Worm (Caenorhabditis elegans) whole organism, midembryonic: ENCODE measurements around the gene fbxb-114.

Source experiments
- T22C8.4 ChIP-seq: fragments of 200-800 bp; sonication (Bioruptor generic); IDR thresholded peaks from 2 replicates; pipeline ENCODE4 v1.3.6; 2022; ENCODE audit warnings: missing genetic modification characterization, missing compliant biosample characterization
- cog-1 ChIP-seq: sonication (generic microtip); optimal IDR thresholded peaks from 2 replicates; lab custom pipeline; 2016; ENCODE audit warnings: missing genetic modification characterization, missing compliant biosample characterization
- flt-1 ChIP-seq: fragments of 200-800 bp; sonication (Bioruptor generic); IDR thresholded peaks from 2 replicates; pipeline ENCODE4 v1.3.6; 2022; ENCODE audit warnings: missing genetic modification characterization, missing compliant biosample characterization
- klf-2 ChIP-seq: fragments of 200-800 bp; sonication (Bioruptor generic); conservative IDR thresholded peaks from 2 replicates; pipeline ENCODE4 v1.3.6; 2022; ENCODE audit warnings: missing genetic modification reagents, missing genetic modification characterization, missing compliant biosample characterization
- med-1 ChIP-seq: sonication (generic microtip); optimal IDR thresholded peaks from 2 replicates; lab custom pipeline; 2017; ENCODE audit warnings: missing genetic modification characterization, mild to moderate bottlenecking, missing compliant biosample characterization, antibody characterized with exemption, missing genetic modification reagents; ENCODE audit not compliant: insufficient read depth
- ref-1 ChIP-seq: fragments of 200-800 bp; sonication (Bioruptor generic); conservative IDR thresholded peaks from 2 replicates; pipeline ENCODE4 v1.3.6; 2022; ENCODE audit warnings: missing genetic modification reagents, missing genetic modification characterization, missing compliant biosample characterization
- tab-1 ChIP-seq: fragments of 200-800 bp; sonication (Bioruptor generic); IDR thresholded peaks from 2 replicates; pipeline ENCODE4 v1.3.6; 2022; ENCODE audit warnings: missing genetic modification characterization, missing compliant biosample characterization
- ztf-23 ChIP-seq: fragments of 200-800 bp; sonication (Bioruptor generic); IDR thresholded peaks from 2 replicates; pipeline ENCODE4 v1.3.6; 2022; ENCODE audit warnings: missing genetic modification reagents, missing genetic modification characterization, missing compliant biosample characterization
- ztf-29 ChIP-seq: fragments of 200-800 bp; sonication (Bioruptor generic); IDR thresholded peaks from 2 replicates; pipeline ENCODE4 v1.3.6; 2022; ENCODE audit warnings: missing genetic modification reagents, missing genetic modification characterization, missing compliant biosample characterization

The fbxb-114 gene

DNA sequence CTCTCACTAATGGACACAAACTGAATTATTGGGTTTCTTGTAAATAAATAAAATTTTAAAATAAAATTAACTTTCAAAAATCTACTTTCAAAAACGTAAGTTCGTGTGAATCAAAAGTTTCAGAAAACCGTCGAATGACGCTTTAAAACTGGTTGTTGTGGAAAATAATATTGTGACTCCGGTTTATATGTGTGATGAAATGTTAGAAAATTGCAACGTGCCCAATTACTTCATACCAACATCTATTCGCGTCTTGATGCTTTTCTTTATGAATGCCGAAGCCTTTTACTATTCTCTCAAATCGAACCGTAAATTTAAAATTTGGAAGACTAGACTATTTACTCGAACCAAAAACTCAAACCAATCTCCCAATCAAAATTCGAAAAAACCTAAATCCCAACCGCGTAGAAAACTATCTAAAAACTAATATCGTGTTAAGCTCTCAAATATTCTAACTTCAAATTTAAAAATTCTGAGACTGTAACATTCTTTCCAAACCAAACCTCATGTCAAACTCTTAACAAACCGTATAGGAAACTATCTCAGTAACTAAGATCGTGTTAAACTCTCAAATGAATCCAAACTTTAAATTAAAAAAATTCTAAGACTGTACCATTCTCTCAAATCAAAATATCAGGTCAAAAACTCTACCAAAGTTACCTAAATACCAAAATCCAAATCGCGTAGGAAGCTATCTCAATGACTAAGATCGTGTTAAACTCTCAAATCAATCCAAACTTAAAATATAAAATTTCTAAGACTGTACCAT lies 9.8 kb downstream of the fbxb-114 start:
- TF ChIP-seq ztf-23 (GFP tag; lab: Robert Waterston, UW) = no peak
- no peak for TF ChIP-seq med-1
- no peak; the same call in 1 of the 2 replicates for TF ChIP-seq ztf-29 (GFP tag; lab: Robert Waterston, UW)
- TF ChIP-seq T22C8.4 = no peak
- TF ChIP-seq flt-1 (GFP tag; lab: Robert Waterston, UW) = peak; percentile 67
- TF ChIP-seq klf-2 (GFP tag; lab: Robert Waterston, UW) = no peak; the same call in 1 of the 2 replicates
- TF ChIP-seq cog-1 (tag; lab: Kevin White, UChicago) = no peak
- 0 out of 2 replicates have a peak, but pooled peaks have one; percentile 26 for TF ChIP-seq ref-1
- no peak for TF ChIP-seq tab-1 (GFP tag; lab: Robert Waterston, UW)

DNA sequence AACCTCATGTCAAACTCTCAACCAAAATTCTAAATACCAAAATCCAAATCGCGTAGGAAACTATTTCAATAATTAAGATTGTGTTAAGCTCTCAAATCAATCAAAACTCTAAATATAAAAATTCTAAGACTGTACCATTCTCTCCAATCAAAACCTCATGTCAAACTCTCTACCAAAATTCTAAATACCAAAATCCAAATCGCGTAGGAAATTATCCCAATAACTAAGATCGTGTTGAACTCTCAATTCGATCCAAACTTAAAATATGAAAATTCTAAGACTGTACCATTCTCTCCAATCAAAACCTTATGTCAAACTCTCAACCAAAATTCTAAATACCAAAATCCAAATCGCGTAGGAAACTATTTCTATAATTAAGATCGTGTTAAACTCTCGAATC lies 10.7 kb downstream of the fbxb-114 start:
- peak; percentile 73 for TF ChIP-seq ztf-23 (GFP tag; lab: Robert Waterston, UW)
- TF ChIP-seq flt-1 (GFP tag; lab: Robert Waterston, UW) = peak; percentile 75
- TF ChIP-seq klf-2 (GFP tag; lab: Robert Waterston, UW) = 0 out of 2 replicates have a peak, but pooled peaks have one; percentile 58

DNA sequence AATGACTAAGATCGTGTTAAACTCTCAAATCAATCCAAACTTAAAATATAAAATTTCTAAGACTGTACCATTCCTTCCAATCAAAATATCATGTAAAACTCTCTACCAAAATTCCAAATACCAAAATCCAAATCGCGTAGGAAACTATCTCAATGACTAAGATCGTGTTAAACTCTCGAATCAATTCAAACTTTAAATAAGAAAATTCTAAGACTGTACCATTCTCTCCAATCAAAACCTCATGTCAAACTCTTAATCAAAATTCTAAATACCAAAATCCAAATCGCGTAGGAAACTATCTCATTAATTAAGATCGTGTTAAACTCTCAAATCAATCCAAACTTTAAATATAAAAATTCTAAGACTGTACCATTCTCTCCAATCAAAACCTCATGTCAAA lies 16.3 kb downstream of the fbxb-114 start:
- TF ChIP-seq T22C8.4 = 0 out of 2 replicates have a peak, but pooled peaks have one; percentile 21
- TF ChIP-seq flt-1 (GFP tag; lab: Robert Waterston, UW) = peak; percentile 68
- TF ChIP-seq ztf-29 (GFP tag; lab: Robert Waterston, UW) = peak; percentile 45; the same call in 1 of the 2 replicates

DNA sequence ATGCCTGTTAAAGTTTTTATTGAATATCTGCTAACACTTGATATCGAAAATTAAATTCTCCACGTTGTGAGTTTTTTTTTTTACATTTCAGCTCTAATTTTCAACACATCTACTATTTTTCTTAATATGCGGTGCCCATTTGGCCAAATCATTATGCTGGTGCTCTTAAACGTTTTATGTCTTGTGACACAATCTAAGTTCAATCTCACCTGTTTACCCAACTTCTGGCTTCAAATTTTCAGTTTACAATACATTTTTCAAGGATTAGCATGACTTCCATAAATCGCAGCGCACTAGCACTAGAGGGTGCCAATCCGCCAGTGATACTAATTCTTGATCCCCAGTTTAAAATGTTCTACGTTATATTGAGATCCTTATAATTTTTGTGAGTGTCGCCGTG lies 20.7 kb downstream of the fbxb-114 start:
- TF ChIP-seq ztf-23 (GFP tag; lab: Robert Waterston, UW) (no peak), cog-1 (tag; lab: Kevin White, UChicago) (no peak), T22C8.4 (no peak), ztf-29 (GFP tag; lab: Robert Waterston, UW) (no peak), ref-1 (no peak), flt-1 (GFP tag; lab: Robert Waterston, UW) (no peak), med-1 (no peak), klf-2 (GFP tag; lab: Robert Waterston, UW) (no peak), tab-1 (GFP tag; lab: Robert Waterston, UW) (no peak)

DNA sequence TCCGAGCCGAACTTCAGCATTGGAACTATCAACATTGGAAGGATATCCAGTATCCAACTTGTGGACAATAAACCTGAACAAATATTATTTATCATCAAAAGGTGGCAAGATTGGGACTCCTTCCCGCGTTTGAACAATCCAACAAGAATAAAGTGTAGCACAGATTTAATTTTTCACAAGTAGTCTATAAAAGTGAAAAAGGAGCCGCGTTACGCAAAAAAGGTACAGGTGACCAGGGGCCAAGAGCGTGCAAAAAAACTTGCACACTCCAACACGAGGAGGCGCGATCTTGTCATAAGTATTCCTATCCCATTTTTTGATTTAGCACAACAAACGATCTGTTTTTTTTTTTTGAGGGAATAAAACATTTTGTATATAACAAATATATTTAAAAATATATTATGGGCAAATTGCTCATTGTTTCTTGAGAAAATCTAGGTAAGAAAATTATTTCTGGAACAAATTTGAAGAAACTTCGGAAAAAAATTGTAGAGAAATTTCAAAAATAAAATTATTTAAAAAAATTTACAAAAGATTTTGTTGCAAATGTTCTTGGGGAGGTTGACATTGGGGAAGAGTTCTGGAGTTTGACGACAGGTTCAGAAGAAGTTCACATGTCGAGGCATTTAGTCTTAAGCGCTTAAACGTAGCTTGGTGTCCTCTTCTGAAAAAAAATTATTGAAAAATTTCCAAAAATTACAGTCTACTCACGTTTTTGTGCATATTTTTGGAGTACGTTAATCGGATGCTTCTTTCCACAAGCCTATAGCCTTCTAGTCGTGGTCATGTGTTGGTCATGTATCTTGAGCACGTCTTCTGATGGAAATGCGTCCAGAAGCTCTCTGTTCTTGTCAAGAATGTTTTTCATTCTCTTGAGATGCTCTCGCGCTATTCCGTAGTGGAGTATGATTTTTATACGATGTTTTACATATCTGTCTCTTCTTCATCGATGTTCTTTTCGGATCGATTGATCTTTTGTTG lies 22.6 kb downstream of the fbxb-114 start:
- TF ChIP-seq ref-1 (peak; percentile 16; the same call in 1 of the 2 replicates), tab-1 (GFP tag; lab: Robert Waterston, UW) (peak; percentile 48; the same call in 1 of the 2 replicates), cog-1 (tag; lab: Kevin White, UChicago) (no peak), ztf-23 (GFP tag; lab: Robert Waterston, UW) (peak; percentile 58; the same call in 1 of the 2 replicates), T22C8.4 (no peak), ztf-29 (GFP tag; lab: Robert Waterston, UW) (no peak), klf-2 (GFP tag; lab: Robert Waterston, UW) (0 out of 2 replicates have a peak, but pooled peaks have one; percentile 28), flt-1 (GFP tag; lab: Robert Waterston, UW) (peak; percentile 63), med-1 (no peak)

- no peak for TF ChIP-seq ztf-23 (GFP tag; lab: Robert Waterston, UW)
- no peak for TF ChIP-seq ref-1
- TF ChIP-seq tab-1 (GFP tag; lab: Robert Waterston, UW) = no peak
- no peak for TF ChIP-seq flt-1 (GFP tag; lab: Robert Waterston, UW)
- no peak for TF ChIP-seq T22C8.4
- no peak for TF ChIP-seq med-1
- no peak for TF ChIP-seq ztf-29 (GFP tag; lab: Robert Waterston, UW)
- TF ChIP-seq klf-2 (GFP tag; lab: Robert Waterston, UW) = no peak
- TF ChIP-seq cog-1 (tag; lab: Kevin White, UChicago) = no peak
Measured at ce11 chrX:16952859-16953258, 31.2 kb downstream of the fbxb-114 start, which contains the start of gene F52G3.8. Gene F52G3.8 (minus strand): TSS chrX:16952959.

- TF ChIP-seq med-1 (no peak), ztf-23 (GFP tag; lab: Robert Waterston, UW) (no peak), tab-1 (GFP tag; lab: Robert Waterston, UW) (no peak), ztf-29 (GFP tag; lab: Robert Waterston, UW) (no peak), flt-1 (GFP tag; lab: Robert Waterston, UW) (no peak), cog-1 (tag; lab: Kevin White, UChicago) (no peak), klf-2 (GFP tag; lab: Robert Waterston, UW) (no peak), T22C8.4 (no peak), ref-1 (no peak)
Measured at ce11 chrX:16958015-16958414, 36.4 kb downstream of the fbxb-114 start.

DNA sequence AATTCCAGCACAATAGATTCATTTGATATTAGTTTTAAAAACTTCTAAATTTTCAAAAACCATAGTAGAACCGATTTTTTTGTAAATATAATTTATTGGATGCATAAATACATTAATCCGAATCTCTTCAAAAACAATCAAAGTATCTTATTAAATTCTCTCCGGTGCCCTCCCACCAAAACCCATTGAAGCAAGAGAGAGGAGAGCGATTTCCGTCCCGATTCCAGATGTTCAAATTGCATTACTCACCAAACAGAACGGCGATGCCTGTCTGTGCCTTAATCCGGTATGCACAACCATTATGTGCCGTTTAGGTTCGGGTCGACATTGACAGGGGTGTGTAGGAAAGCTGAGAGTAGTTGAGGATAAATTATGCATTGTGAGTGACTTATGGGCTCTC lies 38.7 kb downstream of the fbxb-114 start:
- TF ChIP-seq med-1 (no peak), T22C8.4 (no peak), klf-2 (GFP tag; lab: Robert Waterston, UW) (no peak), ztf-23 (GFP tag; lab: Robert Waterston, UW) (no peak), tab-1 (GFP tag; lab: Robert Waterston, UW) (no peak), ref-1 (no peak), ztf-29 (GFP tag; lab: Robert Waterston, UW) (no peak)

DNA sequence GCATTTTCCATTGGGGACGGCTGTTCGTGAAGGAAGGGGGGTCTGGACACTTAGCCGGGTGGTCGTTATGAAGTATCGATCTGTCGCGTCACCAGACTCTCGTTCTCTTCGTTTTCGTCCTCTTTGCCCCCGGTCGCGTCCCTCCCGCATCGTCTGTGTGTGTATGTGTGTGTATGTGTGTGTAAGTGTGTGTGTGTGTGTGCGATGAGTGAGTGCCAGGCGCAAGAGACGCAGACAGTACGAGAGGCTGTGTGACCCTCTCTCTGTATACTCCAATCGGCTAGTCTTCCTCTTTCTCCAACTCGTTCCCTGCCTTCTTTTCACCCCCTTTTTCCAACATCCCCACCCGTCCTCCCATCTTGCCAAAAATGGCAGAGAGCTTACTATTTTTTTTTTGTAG lies 39.8 kb downstream of the fbxb-114 start:
- TF ChIP-seq ref-1 = no peak
- TF ChIP-seq med-1 = no peak
- no peak for TF ChIP-seq ztf-29 (GFP tag; lab: Robert Waterston, UW)
- no peak for TF ChIP-seq tab-1 (GFP tag; lab: Robert Waterston, UW)
- peak; percentile 89 for TF ChIP-seq cog-1 (tag; lab: Kevin White, UChicago)
- TF ChIP-seq T22C8.4 = peak; percentile 81
- TF ChIP-seq ztf-23 (GFP tag; lab: Robert Waterston, UW) = peak; percentile 72
- TF ChIP-seq flt-1 (GFP tag; lab: Robert Waterston, UW) = peak; percentile 82
- no peak for TF ChIP-seq klf-2 (GFP tag; lab: Robert Waterston, UW)
